Fruit fly (Drosophila melanogaster) whole organism: ENCODE measurements around the gene CG33688.
A peak's percentile ranks its signal among the peaks of the same experiment; 100 is the strongest.

ENCODE experiments used
- EcR ChIP-seq, 2 experiments: fragments of >200 bp; optimal IDR thresholded peaks; 2 replicates each; lab custom pipeline; 2017; ENCODE audit warnings: missing biosample characterization in 2 of 2, missing genetic modification characterization in 2 of 2, missing genetic modification reagents in 2 of 2
- pan ChIP-seq: fragments of >200 bp; optimal IDR thresholded peaks from 2 replicates; lab custom pipeline; 2017

- TF ChIP-seq pan (lab: Kevin White, UChicago) (no peak), EcR (GFP tag; optimal IDR thresholded peaks at IDR 0.05; lab: Kevin White, UChicago) (peak in 1 of 2 experiments; percentile 70)
Measured at dm6 chr3L:16193851-16194709, 4.9 kb upstream of the CG33688 start.
